Fruit fly (Drosophila melanogaster): ENCODE data around the gene sisA.

Gene sisA

DNA sequence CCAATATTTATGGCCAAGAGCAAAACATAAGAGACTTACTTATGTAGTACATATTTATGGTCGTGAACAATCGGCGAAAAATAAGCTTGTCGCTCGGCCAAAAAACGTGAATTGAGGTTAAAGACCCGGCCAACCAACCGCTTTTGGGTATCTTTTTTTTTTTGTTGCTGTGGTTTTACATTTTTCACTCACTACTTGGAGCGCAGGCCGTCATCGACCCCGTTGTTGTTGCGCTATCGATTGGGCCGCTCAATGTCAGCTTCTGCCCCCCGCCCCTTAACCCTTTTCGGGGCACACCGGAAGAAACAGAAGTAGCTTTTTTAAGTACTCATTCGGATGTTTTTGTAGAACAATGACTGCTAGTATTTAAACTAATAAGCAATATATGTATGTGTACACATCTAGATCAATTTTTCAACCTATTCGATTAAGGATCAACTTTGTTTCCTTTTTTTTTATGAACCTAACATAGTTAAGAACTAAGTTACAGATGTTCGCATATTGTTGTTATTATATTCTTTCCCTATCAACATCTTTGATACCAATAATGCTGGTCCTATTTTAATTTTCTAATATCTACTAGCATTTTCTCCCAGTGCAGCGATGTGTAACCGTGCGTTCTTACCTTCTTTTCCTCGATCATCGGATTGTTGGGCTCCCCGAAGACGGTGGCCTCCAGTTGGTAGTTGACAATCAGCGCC lies 16.0 kb upstream of the sisA start (continued):
- TF ChIP-seq Eip78C (GFP tag) (peak; percentile 94), Ets21C (GFP tag; optimal IDR thresholded peaks at IDR 0.05) (peak; percentile 51), CG6854 (GFP tag; optimal IDR thresholded peaks at IDR 0.05) (no peak), Lpt (GFP tag; optimal IDR thresholded peaks at IDR 0.05) (peak; percentile 14), spab (GFP tag; optimal IDR thresholded peaks at IDR 0.05) (no peak), Hr38 (GFP tag; optimal IDR thresholded peaks at IDR 0.05) (no peak), CG8119 (GFP tag; IDR thresholded peaks at IDR 0.05) (peak; percentile 48; the same call in 2 of the 3 replicates), CG8319 (GFP tag; optimal IDR thresholded peaks at IDR 0.05) (peak; percentile 5), CG11762 (GFP tag; optimal IDR thresholded peaks at IDR 0.05; ENCODE audit: insufficient read depth) (peak; percentile 45), CG6792 (GFP tag; optimal IDR thresholded peaks at IDR 0.05) (peak; percentile 58), Ets96B (tag; optimal IDR thresholded peaks at IDR 0.05) (no peak), fd85E (GFP tag; optimal IDR thresholded peaks at IDR 0.05) (no peak), vri (GFP tag; optimal IDR thresholded peaks at IDR 0.05) (no peak), OdsH (GFP tag; optimal IDR thresholded peaks at IDR 0.05) (no peak), fkh (GFP tag; optimal IDR thresholded peaks at IDR 0.05) (no peak), CG4318 (GFP tag; optimal IDR thresholded peaks at IDR 0.05) (no peak), topi (GFP tag; optimal IDR thresholded peaks at IDR 0.05) (no peak), pdm3 (GFP tag; optimal IDR thresholded peaks at IDR 0.05) (no peak)

DNA sequence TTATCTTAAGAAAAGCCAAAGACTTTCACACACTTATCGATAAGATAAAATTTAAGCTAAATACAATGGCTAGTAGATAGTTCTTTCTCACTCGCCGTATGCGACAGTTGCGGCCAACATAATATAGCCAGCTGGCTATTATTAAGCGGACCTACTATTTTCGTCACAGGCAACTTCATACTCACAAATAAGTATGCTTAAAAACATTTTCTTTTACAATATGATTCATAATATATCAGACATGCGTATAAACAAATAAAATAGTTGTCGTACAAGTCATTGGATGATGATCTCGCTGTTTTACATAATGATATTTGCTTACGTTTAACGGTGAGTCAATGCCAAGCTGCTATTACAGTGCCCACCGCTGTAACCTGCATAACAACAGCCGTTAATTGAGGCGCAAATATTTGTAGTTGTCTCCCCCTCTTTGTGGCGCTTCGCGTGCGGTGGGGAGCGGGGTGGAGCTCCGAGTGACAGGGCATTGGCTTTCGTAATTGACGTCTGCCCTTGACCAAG lies 4.1 kb upstream of the sisA start:
- TF ChIP-seq CG6276 (GFP tag; optimal IDR thresholded peaks at IDR 0.05) (peak; percentile 79), fd59A (GFP tag; optimal IDR thresholded peaks at IDR 0.05) (peak; percentile 72), CG11762 (GFP tag; optimal IDR thresholded peaks at IDR 0.05; ENCODE audit: insufficient read depth) (peak; percentile 67), CG4318 (GFP tag; optimal IDR thresholded peaks at IDR 0.05) (peak; percentile 69), Hr4 (GFP tag; optimal IDR thresholded peaks at IDR 0.05) (peak; percentile 84), pdm3 (GFP tag; optimal IDR thresholded peaks at IDR 0.05) (peak; percentile 83), CG9139 (GFP tag; optimal IDR thresholded peaks at IDR 0.05) (peak; percentile 63), Eip93F (GFP tag; optimal IDR thresholded peaks at IDR 0.05) (no peak), CG32006 (GFP tag; optimal IDR thresholded peaks at IDR 0.05) (peak; percentile 84), Eip75B (GFP tag; optimal IDR thresholded peaks at IDR 0.05) (peak; percentile 73), esn (GFP tag; optimal IDR thresholded peaks at IDR 0.05) (peak; percentile 78), CG11902 (GFP tag; optimal IDR thresholded peaks at IDR 0.05) (peak; percentile 59), CG3032 (tag; optimal IDR thresholded peaks at IDR 0.05) (peak; percentile 68), CG6808 (GFP tag; optimal IDR thresholded peaks at IDR 0.05) (peak; percentile 76), CG34406 (GFP tag; optimal IDR thresholded peaks at IDR 0.05) (peak; percentile 61), CG8632 (GFP tag; optimal IDR thresholded peaks at IDR 0.05) (peak; percentile 60), CG10669 (GFP tag; optimal IDR thresholded peaks at IDR 0.05) (peak; percentile 79), Smox (GFP tag; optimal IDR thresholded peaks at IDR 0.05) (peak; percentile 70), fkh (GFP tag; optimal IDR thresholded peaks at IDR 0.05) (peak; percentile 97), spab (GFP tag; optimal IDR thresholded peaks at IDR 0.05) (peak; percentile 51), CG16779 (tag; optimal IDR thresholded peaks at IDR 0.05) (peak; percentile 59), CG11294 (GFP tag; IDR thresholded peaks at IDR 0.05) (peak; percentile 73), CG8119 (GFP tag; IDR thresholded peaks at IDR 0.05) (peak; percentile 84), Ets21C (GFP tag; optimal IDR thresholded peaks at IDR 0.05) (peak; percentile 58), Hr39 (GFP tag; optimal IDR thresholded peaks at IDR 0.05) (peak; percentile 68), Hr38 (GFP tag; optimal IDR thresholded peaks at IDR 0.05) (no peak), net (GFP tag; optimal IDR thresholded peaks at IDR 0.05) (peak; percentile 74), CG3919 (GFP tag; optimal IDR thresholded peaks at IDR 0.05) (peak; percentile 70), lz (GFP tag; optimal IDR thresholded peaks at IDR 0.05) (peak; percentile 68), CG7368 (GFP tag; optimal IDR thresholded peaks at IDR 0.05) (peak; percentile 43), dac (GFP tag; optimal IDR thresholded peaks at IDR 0.05) (peak; percentile 39), Sox15 (GFP tag; optimal IDR thresholded peaks at IDR 0.05) (peak; percentile 64), vri (GFP tag; optimal IDR thresholded peaks at IDR 0.05) (peak; percentile 65), CG6854 (GFP tag; optimal IDR thresholded peaks at IDR 0.05) (no peak), CG31627 (GFP tag; optimal IDR thresholded peaks at IDR 0.05) (peak; percentile 75), Ets96B (tag; optimal IDR thresholded peaks at IDR 0.05) (peak; percentile 72), CG6792 (GFP tag; optimal IDR thresholded peaks at IDR 0.05) (peak; percentile 72), CG10631 (GFP tag; optimal IDR thresholded peaks at IDR 0.05) (peak; percentile 72), Lpt (GFP tag; optimal IDR thresholded peaks at IDR 0.05) (peak; percentile 27), fd85E (GFP tag; optimal IDR thresholded peaks at IDR 0.05) (peak; percentile 34), eg (GFP tag; IDR thresholded peaks at IDR 0.05) (peak; percentile 76), cyc (GFP tag; optimal IDR thresholded peaks at IDR 0.05) (peak; percentile 62), Eip78C (GFP tag) (peak; percentile 95)

Measured in whole organism, prepupa.